Fruit fly (Drosophila melanogaster) whole organism: ENCODE measurements around the gene CG46511.
"Not testable (repeated sequence)": the region's sequence is repeated elsewhere in the genome, so short reads cannot be mapped to it uniquely, and the experiment has no call there.

Experiments used
- CG8478 ChIP-seq: fragments of >200 bp; optimal IDR thresholded peaks from 2 replicates; lab custom pipeline; 2018; ENCODE audit warnings: inconsistent platforms
- Dll ChIP-seq: fragments of >200 bp; optimal IDR thresholded peaks from 2 replicates; lab custom pipeline; 2017
- EcR ChIP-seq, 2 experiments: fragments of >200 bp; optimal IDR thresholded peaks; 2 replicates each; lab custom pipeline; 2017; ENCODE audit warnings: missing biosample characterization in 2 of 2, missing genetic modification characterization in 2 of 2, missing genetic modification reagents in 2 of 2
- pan ChIP-seq: fragments of >200 bp; optimal IDR thresholded peaks from 2 replicates; lab custom pipeline; 2017
- psq ChIP-seq: fragments of >200 bp; optimal IDR thresholded peaks from 2 replicates; lab custom pipeline; 2017
- usp ChIP-seq: fragments of >200 bp; optimal IDR thresholded peaks from 2 replicates; lab custom pipeline; 2017; ENCODE audit warnings: missing biosample characterization, missing genetic modification characterization, mixed read lengths

The CG46511 gene

DNA sequence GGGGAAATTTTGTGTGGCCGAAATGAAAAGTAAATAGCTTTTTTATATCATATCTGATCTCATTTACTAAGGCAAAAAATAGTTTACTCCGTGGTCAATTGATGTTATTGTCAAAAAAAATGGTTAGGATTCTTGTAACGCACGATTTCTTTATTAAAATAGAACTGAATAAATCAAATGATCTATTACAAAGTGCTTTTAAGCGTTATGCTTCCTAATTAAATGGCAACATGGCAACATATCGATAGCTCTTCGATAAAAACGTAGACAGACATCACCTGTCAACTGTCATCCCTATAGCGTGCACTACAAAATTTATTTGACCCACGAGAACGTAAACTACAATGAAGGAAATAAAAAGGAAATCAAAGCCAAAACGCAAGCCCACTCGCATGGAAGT is at the start of gene CG46511:
TSS of gene CG46511 (plus strand) at position 301 of the 400 bp plus-strand sequence.
- not testable (repeated sequence) for TF ChIP-seq CG8478 (lab: Kevin White, UChicago); psq; usp (GFP tag; lab: Kevin White, UChicago)

- not testable (repeated sequence) for TF ChIP-seq EcR (GFP tag; optimal IDR thresholded peaks at IDR 0.05; lab: Kevin White, UChicago); Dll (lab: Kevin White, UChicago); psq
Observed at dm6 chrX:22142758-22143157, 39.5 kb upstream of the CG46511 start, which contains the start of gene CG40813. CG40813 (plus strand) TSS chrX:22143058.

DNA sequence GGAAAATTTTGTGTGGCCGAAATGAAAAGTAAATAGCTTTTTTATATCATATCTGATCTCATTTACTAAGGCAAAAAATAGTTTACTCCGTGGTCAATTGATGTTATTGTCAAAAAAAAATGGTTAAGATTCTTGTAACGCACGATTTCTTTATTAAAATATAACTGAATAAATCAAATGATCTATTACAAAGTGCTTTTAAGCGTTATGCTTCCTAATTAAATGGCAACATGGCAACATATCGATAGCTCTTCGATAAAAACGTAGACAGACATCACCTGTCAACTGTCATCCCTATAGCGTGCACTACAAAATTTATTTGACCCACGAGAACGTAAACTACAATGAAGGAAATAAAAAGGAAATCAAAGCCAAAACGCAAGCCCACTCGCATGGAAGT is 34.8 kb upstream of the CG46511 start, which contains the start of gene CG46504:
TSS of gene CG46504 (plus strand) at position 301 of the 400 bp plus-strand sequence.
- TF ChIP-seq psq; usp (GFP tag; lab: Kevin White, UChicago); Dll (lab: Kevin White, UChicago): not testable (repeated sequence)

dm6 chrX:22152542-22152941 is 29.8 kb upstream of the CG46511 start, which contains the start of gene CG46505:
CG46505 (plus strand) TSS chrX:22152842.
- TF ChIP-seq EcR (GFP tag; optimal IDR thresholded peaks at IDR 0.05; lab: Kevin White, UChicago); pan; Dll (lab: Kevin White, UChicago): not testable (repeated sequence)

DNA sequence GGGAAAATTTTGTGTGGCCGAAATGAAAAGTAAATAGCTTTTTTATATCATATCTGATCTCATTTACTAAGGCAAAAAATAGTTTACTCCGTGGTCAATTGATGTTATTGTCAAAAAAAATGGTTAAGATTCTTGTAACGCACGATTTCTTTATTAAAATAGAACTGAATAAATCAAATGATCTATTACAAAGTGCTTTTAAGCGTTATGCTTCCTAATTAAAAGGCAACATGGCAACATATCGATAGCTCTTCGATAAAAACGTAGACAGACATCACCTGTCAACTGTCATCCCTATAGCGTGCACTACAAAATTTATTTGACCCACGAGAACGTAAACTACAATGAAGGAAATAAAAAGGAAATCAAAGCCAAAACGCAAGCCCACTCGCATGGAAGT is 24.7 kb upstream of the CG46511 start, which contains the start of gene CG46506:
TSS of gene CG46506 (plus strand) at position 301 of the 400 bp plus-strand sequence.
- TF ChIP-seq usp (GFP tag; lab: Kevin White, UChicago); EcR (GFP tag; optimal IDR thresholded peaks at IDR 0.05; lab: Kevin White, UChicago); Dll (lab: Kevin White, UChicago): not testable (repeated sequence)

dm6 chrX:22162623-22163022 is 19.7 kb upstream of the CG46511 start, which contains the start of gene CG46507:
CG46507 (plus strand) TSS chrX:22162923.
- TF ChIP-seq EcR (GFP tag; optimal IDR thresholded peaks at IDR 0.05; lab: Kevin White, UChicago); Dll (lab: Kevin White, UChicago); pan: not testable (repeated sequence)

dm6 chrX:22167355-22167754 is 14.9 kb upstream of the CG46511 start, which contains the start of gene CG46508:
CG46508 (plus strand) TSS chrX:22167655.
- TF ChIP-seq Dll (lab: Kevin White, UChicago); psq; usp (GFP tag; lab: Kevin White, UChicago): not testable (repeated sequence)

- TF ChIP-seq pan; psq; Dll (lab: Kevin White, UChicago): not testable (repeated sequence)
Observed at dm6 chrX:22172341-22172740, 10.0 kb upstream of the CG46511 start, which contains the start of gene CG46509. CG46509 (plus strand) TSS chrX:22172641.

DNA sequence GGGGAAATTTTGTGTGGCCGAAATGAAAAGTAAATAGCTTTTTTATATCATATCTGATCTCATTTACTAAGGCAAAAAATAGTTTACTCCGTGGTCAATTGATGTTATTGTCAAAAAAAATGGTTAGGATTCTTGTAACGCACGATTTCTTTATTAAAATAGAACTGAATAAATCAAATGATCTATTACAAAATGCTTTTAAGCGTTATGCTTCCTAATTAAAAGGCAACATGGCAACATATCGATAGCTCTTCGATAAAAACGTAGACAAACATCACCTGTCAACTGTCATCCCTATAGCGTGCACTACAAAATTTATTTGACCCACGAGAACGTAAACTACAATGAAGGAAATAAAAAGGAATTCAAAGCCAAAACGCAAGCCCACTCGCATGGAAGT is 5.1 kb upstream of the CG46511 start, which contains the start of gene CG46510:
TSS of gene CG46510 (plus strand) at position 301 of the 400 bp plus-strand sequence.
- TF ChIP-seq CG8478 (lab: Kevin White, UChicago); psq; usp (GFP tag; lab: Kevin White, UChicago): not testable (repeated sequence)

DNA sequence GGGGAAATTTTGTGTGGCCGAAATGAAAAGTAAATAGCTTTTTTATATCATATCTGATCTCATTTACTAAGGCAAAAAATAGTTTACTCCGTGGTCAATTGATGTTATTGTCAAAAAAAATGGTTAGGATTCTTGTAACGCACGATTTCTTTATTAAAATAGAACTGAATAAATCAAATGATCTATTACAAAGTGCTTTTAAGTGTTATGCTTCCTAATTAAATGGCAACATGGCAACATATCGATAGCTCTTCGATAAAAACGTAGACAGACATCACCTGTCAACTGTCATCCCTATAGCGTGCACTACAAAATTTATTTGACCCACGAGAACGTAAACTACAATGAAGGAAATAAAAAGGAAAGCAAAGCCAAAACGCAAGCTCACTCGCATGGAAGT is 4.8 kb downstream of the CG46511 start, which contains the start of gene CG46512:
TSS of gene CG46512 (plus strand) at position 301 of the 400 bp plus-strand sequence.
- TF ChIP-seq usp (GFP tag; lab: Kevin White, UChicago); EcR (GFP tag; optimal IDR thresholded peaks at IDR 0.05; lab: Kevin White, UChicago); pan: not testable (repeated sequence)

DNA sequence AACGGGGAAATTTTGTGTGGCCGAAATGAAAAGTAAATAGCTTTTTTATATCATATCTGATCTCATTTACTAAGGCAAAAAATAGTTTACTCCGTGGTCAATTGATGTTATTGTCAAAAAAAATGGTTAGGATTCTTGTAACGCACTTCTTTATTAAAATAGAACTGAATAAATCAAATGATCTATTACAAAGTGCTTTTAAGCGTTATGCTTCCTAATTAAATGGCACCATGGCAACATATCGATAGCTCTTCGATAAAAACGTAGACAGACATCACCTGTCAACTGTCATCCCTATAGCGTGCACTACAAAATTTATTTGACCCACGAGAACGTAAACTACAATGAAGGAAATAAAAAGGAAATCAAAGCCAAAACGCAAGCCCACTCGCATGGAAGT is 9.7 kb downstream of the CG46511 start, which contains the start of gene CG46513:
TSS of gene CG46513 (plus strand) at position 301 of the 400 bp plus-strand sequence.
- TF ChIP-seq CG8478 (lab: Kevin White, UChicago); usp (GFP tag; lab: Kevin White, UChicago); pan: not testable (repeated sequence)

DNA sequence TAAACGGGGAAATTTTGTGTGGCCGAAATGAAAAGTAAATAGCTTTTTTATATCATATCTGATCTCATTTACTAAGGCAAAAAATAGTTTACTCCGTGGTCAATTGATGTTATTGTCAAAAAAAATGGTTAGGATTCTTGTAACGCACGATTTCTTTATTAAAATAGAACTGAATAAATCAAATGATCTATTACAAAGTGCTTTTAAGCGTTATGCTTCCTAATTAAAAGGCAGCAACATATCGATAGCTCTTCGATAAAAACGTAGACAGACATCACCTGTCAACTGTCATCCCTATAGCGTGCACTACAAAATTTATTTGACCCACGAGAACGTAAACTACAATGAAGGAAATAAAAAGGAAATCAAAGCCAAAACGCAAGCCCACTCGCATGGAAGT is 14.6 kb downstream of the CG46511 start, which contains the start of gene CG46514:
TSS of gene CG46514 (plus strand) at position 301 of the 400 bp plus-strand sequence.
- TF ChIP-seq EcR (GFP tag; optimal IDR thresholded peaks at IDR 0.05; lab: Kevin White, UChicago); usp (GFP tag; lab: Kevin White, UChicago); psq: not testable (repeated sequence)

DNA sequence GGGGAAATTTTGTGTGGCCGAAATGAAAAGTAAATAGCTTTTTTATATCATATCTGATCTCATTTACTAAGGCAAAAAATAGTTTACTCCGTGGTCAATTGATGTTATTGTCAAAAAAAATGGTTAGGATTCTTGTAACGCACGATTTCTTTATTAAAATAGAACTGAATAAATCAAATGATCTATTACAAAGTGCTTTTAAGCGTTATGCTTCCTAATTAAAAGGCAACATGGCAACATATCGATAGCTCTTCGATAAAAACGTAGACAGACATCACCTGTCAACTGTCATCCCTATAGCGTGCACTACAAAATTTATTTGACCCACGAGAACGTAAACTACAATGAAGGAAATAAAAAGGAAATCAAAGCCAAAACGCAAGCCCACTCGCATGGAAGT is 19.6 kb downstream of the CG46511 start, which contains the start of gene CG46515:
TSS of gene CG46515 (plus strand) at position 301 of the 400 bp plus-strand sequence.
- not testable (repeated sequence) for TF ChIP-seq pan; Dll (lab: Kevin White, UChicago); usp (GFP tag; lab: Kevin White, UChicago)
